Fruit fly (Drosophila melanogaster) S2 (cell line): ENCODE data around the gene CG13384.

Experiments used
- CG8478 ChIP-seq: fragments of >200 bp; optimal IDR thresholded peaks from 2 replicates; lab custom pipeline; 2018
- CTCF ChIP-seq, 2 experiments: fragments of >200 bp; optimal IDR thresholded peaks; 2 replicates each; lab custom pipeline; 2018

Gene CG13384

dm6 chr2L:8364006-8364956, 20.0 kb upstream of the CG13384 start, which contains the start of the genes RpS13 and CSN8:
TSS of gene RpS13 (minus strand) at chr2L:8364662.
TSS of gene CSN8 (plus strand) at chr2L:8364855.
- TF ChIP-seq CG8478 (lab: Kevin White, UChicago) (no peak), CTCF (optimal IDR thresholded peaks at IDR 0.05; lab: Kevin White, UChicago) (no peak)

DNA sequence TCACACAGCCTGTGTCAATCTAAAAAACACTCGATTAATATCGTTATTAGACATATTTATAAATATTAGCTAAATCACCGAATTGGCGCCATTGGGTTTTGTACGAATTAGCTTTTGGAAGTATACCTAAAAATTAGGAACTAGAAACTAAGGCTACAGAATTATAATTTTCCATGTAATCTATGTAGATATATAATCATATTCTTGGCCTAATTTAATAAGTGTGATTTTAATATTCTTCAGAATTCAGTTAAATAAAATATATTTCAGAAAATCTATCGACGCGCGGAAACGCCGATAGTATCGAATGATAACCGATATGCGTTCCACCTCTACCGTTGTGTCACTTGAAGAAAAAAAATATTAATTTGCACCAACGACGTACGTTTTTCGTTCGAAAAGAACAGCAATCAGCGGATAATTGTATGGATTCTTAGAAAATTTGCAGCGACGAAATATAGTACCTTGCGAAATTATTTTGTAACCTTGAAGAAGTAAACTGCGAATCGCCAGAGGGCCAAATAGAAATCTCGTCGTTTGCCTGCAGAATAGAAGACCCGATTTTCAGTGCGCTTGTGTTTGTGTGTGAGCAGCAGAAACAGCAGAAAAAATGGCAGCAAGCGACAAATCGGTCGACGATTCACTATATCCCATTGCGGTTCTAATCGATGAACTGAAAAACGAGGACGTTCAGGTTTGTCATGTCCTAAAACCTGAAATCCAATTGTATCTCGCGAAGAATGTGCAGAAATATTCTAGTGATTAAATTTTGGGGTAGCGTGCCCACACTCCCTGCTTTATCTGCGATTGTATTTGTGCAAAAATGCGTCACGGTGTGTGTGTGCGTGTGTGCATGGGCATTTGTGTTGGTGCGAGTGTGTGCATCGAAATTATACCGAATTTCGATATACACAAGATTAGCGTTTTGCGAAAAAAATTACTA, 18.3 kb upstream of the CG13384 start, which contains the start of gene Pp2A-29B:
Pp2A-29B (plus strand) TSS at position 338 of the 943 bp plus-strand sequence.
- TF ChIP-seq CG8478 (lab: Kevin White, UChicago) = no peak
- TF ChIP-seq CTCF (optimal IDR thresholded peaks at IDR 0.05; lab: Kevin White, UChicago) = no peak

DNA sequence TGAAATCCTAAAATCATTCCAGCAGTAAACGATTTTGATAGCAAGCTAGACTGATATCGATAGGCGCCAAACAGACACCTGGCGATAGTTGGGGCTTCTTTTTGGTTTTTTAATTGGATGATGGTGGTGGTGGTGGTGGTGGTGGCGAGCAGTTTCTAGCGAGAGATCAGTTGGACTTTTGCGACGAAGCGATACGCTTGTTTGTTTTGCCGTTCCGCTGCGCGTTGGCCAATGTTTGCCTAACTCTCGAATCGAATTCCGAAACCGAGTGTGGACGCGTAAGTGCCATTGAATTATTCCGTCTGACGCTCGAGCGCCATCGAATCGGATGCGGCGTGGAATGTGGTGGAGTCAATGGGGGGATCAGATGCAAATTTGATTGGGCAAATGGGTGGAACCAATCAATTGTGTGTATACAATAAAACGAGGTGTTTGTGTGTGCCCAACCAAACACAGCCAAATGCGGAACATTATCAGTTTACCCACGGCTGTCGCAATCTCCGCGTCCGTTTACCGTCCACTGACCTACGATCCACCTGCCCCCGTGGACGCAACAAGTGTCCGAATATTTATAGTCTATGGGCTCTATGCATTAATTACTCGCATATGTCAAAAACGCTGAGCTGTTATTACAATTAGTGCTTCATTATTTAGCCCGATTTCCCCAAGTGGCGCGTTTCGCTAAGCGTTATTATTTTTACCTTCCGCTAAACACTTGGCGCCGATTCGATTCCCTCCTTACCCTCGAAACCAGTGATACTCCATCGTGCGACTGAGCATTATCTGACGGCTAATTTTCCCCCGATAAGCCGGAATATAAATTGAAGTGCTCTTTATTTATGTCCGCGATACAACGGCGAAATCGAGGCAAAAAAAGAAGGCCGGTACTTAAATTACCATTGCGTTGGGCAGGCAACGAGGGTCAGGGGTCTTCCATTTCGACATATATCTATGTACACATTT, 13.6 kb upstream of the CG13384 start, which contains the start of gene CG17292:
CG17292 (plus strand) TSS at position 91 of the 963 bp plus-strand sequence.
- TF ChIP-seq CG8478 (lab: Kevin White, UChicago) (no peak), CTCF (optimal IDR thresholded peaks at IDR 0.05; lab: Kevin White, UChicago) (no peak)

DNA sequence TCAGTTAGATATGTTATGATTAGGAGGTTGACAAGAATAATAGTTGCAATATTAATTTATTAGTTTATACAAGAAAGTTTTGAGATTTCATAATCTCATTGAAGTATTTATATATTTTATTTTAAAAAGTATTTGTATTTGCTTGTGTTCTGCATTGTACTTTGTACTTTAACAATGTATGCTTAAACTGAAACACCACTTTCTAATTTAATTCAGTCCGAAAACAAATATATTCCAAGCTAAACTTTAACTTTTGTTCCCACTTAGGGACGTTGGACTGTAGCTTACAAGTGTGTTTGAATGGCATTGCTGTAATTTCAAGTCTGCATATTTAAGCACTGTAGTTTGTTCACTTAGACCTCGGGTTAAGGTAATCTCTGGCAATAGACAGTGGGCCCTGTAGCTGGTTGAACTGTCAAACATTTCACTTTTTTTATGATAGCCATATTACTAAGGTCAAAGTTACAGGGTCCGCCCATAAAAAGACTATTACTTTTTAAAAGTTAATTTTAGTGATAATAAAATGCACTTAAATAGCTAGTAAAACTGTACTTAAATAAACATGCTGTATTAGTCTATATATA, 12.8 kb upstream of the CG13384 start:
- no peak for TF ChIP-seq CG8478 (lab: Kevin White, UChicago)
- TF ChIP-seq CTCF (optimal IDR thresholded peaks at IDR 0.05; lab: Kevin White, UChicago) = no peak

dm6 chr2L:8372248-8372647, 12.0 kb upstream of the CG13384 start:
- TF ChIP-seq CG8478 (lab: Kevin White, UChicago) (no peak), CTCF (optimal IDR thresholded peaks at IDR 0.05; lab: Kevin White, UChicago) (no peak)

DNA sequence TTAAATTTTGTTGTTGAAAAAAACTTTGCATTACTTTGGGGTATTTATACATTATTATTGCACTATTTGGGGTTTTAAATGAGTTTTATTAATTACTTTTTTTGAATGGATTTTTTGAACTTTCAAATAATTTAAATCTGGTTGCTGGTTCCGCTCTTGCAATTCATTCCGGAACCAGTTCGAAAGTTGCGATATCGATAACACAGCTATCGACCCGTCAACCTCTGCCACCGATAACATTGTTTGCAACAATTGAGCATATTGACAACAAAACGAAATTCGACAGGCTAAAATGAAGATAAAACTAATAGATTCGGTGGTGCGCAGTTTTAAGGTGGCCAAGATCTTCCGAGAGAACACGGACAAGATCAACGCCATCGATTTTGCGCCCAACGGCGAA, 10.0 kb upstream of the CG13384 start, which contains the start of gene Wdr82:
Wdr82 (plus strand) TSS at position 227 of the 400 bp plus-strand sequence.
- TF ChIP-seq CG8478 (lab: Kevin White, UChicago) = no peak
- no peak for TF ChIP-seq CTCF (optimal IDR thresholded peaks at IDR 0.05; lab: Kevin White, UChicago)

DNA sequence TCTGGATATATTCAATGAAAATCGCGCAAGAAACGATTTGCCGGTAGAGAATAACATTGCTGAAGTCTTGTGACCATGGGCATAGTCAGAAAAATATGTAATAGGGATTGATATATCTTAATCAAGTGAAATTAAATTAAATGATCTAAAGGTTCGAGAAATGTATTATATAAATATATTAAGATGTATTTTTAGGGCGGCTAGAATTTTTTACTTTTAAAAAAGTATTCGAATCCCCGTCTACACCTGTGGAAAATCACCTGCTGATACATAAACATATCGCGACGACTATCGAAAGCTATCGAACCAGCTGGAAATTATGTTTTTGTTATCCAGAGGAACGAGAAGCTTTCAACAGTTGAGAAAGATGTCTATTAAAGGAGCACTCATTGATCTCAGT, 7.5 kb upstream of the CG13384 start, which contains the start of the genes CG13390 and CG17294:
CG13390 (minus strand) TSS at position 81 of the 400 bp plus-strand sequence.
CG17294 (plus strand) TSS at position 319 of the 400 bp plus-strand sequence.
- TF ChIP-seq CG8478 (lab: Kevin White, UChicago) = no peak
- no peak for TF ChIP-seq CTCF (optimal IDR thresholded peaks at IDR 0.05; lab: Kevin White, UChicago)

DNA sequence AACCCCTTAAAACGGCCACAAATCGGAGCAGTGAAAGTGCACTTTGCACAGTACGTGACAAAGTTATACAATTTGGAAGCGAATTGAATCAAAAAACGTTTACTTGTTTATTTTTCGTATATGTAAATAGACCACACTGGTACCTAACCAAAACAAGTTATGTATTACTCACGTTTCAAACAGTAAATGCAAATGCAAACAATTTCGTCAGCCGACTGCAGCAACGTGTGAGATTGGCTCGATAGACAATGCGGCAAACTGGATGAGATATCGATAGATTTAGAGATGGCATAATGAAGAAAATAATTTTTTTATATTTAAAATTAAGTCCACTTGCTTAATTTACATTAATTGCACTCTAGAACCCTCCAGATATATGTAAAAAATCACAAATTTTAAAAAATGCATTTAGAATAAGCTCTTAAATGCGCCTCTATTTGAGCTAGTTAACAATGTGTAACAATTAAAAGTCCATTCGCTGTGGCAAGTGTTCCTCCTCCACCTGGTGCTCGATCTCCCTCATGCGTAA, 2.7 kb upstream of the CG13384 start, which contains the start of gene AlaRS:
AlaRS (minus strand) TSS at position 257 of the 529 bp plus-strand sequence.
- TF ChIP-seq CTCF (optimal IDR thresholded peaks at IDR 0.05; lab: Kevin White, UChicago) (no peak), CG8478 (lab: Kevin White, UChicago) (no peak)

dm6 chr2L:8382646-8383045, 1.6 kb upstream of the CG13384 start, which contains the start of the genes CG13392 and Rcd4:
TSS of gene CG13392 (minus strand) at chr2L:8382807.
TSS of gene Rcd4 (plus strand) at chr2L:8382861.
- no peak for TF ChIP-seq CTCF (optimal IDR thresholded peaks at IDR 0.05; lab: Kevin White, UChicago)
- TF ChIP-seq CG8478 (lab: Kevin White, UChicago) = no peak

DNA sequence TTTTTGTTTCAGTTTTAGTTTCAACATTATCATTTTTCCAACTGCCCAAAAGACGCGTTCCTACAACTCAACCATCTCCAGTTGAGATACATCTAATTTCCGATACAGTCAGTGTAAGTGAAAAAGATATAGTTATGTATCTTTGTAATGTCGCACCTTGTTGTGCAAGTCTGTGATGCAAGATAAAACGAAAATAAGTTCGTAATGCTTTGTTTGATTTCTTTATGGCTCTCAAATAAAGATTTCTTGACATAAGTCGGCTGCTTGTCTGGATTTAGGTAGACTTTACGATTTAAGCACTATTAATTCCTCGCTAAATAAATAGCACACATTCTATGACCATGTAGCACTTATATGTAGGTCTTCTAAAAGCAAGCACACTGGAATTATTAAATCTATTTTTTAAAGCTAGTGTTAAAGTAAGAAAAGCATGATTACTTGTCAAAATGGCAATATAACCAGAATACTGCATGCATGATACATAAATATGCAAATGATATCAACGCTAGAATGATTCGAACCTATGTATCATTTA, 797 bp downstream of the CG13384 start:
- TF ChIP-seq CTCF (optimal IDR thresholded peaks at IDR 0.05; lab: Kevin White, UChicago) (no peak), CG8478 (lab: Kevin White, UChicago) (no peak)

dm6 chr2L:8385849-8386248, 1.6 kb downstream of the CG13384 start:
- TF ChIP-seq CTCF (optimal IDR thresholded peaks at IDR 0.05; lab: Kevin White, UChicago) (no peak), CG8478 (lab: Kevin White, UChicago) (no peak)

DNA sequence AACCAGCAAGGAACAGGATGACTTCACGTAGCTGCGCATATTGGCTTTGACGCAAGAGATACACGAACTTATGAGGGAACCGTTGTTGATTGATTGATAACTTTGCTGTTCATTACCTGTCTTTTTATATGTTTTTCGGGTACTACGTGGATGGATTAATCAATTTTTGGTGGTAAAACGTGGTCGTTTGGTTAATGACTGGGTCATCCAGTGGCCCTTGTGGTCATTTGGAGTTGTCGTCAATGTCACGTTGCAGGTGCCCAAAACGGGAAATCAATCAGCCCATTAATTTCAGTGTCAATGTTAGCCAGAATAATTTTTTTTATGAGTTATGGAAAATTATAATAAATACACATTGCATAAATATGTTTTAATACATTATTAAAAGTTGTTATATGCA, 5.0 kb downstream of the CG13384 start, which contains the start of gene CG42819:
CG42819 (minus strand) TSS at position 101 of the 400 bp plus-strand sequence.
- TF ChIP-seq CG8478 (lab: Kevin White, UChicago) (no peak), CTCF (optimal IDR thresholded peaks at IDR 0.05; lab: Kevin White, UChicago) (no peak)
